Fruit fly (Drosophila melanogaster) whole organism, adult: ENCODE results near the gene Boh2.
A peak's percentile ranks its signal among the peaks of the same experiment; 100 is the strongest.

Experiments
- CG11617 ChIP-seq: fragments of 200-800 bp; sonication (Bioruptor generic); optimal IDR thresholded peaks from 2 replicates; lab custom pipeline; 2017; ENCODE audit warnings: mild to moderate bottlenecking, missing biosample characterization, missing genetic modification reagents, missing genetic modification characterization
- CG12768 ChIP-seq: fragments of 200-800 bp; sonication (Bioruptor generic); optimal IDR thresholded peaks from 2 replicates; lab custom pipeline; 2017; ENCODE audit warnings: missing biosample characterization, missing genetic modification characterization, mild to moderate bottlenecking, moderate library complexity, missing genetic modification reagents
- CG14711 ChIP-seq: fragments of 200-800 bp; sonication (Bioruptor generic); optimal IDR thresholded peaks from 2 replicates; lab custom pipeline; 2018; ENCODE audit warnings: missing biosample characterization, mild to moderate bottlenecking, missing genetic modification characterization, moderate library complexity
- CG1620 ChIP-seq: fragments of 200-800 bp; sonication (Bioruptor generic); optimal IDR thresholded peaks from 2 replicates; lab custom pipeline; 2016; ENCODE audit warnings: missing biosample characterization, missing genetic modification characterization
- CG33017 ChIP-seq: fragments of 200-800 bp; sonication (Bioruptor generic); optimal IDR thresholded peaks from 2 replicates; lab custom pipeline; 2018; ENCODE audit warnings: missing biosample characterization, mild to moderate bottlenecking, missing genetic modification characterization, moderate library complexity
- CG5204 ChIP-seq: fragments of 200-800 bp; sonication (Bioruptor generic); optimal IDR thresholded peaks from 2 replicates; lab custom pipeline; 2016; ENCODE audit warnings: missing biosample characterization, missing genetic modification characterization
- CG7045 ChIP-seq: fragments of 200-800 bp; sonication (Bioruptor generic); optimal IDR thresholded peaks from 2 replicates; lab custom pipeline; 2017; ENCODE audit warnings: missing biosample characterization, mild to moderate bottlenecking, missing genetic modification characterization
- CG7101 ChIP-seq: fragments of 200-800 bp; sonication (Bioruptor generic); optimal IDR thresholded peaks from 2 replicates; lab custom pipeline; 2018; ENCODE audit warnings: missing biosample characterization, mild to moderate bottlenecking, missing genetic modification characterization, moderate library complexity
- Clk ChIP-seq: fragments of 200-800 bp; sonication (Bioruptor generic); optimal IDR thresholded peaks from 2 replicates; lab custom pipeline; 2017; ENCODE audit warnings: missing biosample characterization, missing genetic modification characterization
- Crg-1 ChIP-seq: fragments of 200-800 bp; sonication (Bioruptor generic); optimal IDR thresholded peaks from 2 replicates; lab custom pipeline; 2016; ENCODE audit warnings: missing biosample characterization, missing genetic modification characterization
- Hr96 ChIP-seq: fragments of 200-800 bp; sonication (Bioruptor generic); optimal IDR thresholded peaks from 2 replicates; lab custom pipeline; 2016; ENCODE audit warnings: missing biosample characterization, missing genetic modification characterization
- Mnt ChIP-seq: fragments of 200-800 bp; sonication (Bioruptor generic); optimal IDR thresholded peaks from 2 replicates; lab custom pipeline; 2016; ENCODE audit warnings: missing biosample characterization, mild to moderate bottlenecking, missing genetic modification characterization
- bab1 ChIP-seq: fragments of 200-800 bp; sonication (Bioruptor generic); optimal IDR thresholded peaks from 3 replicates; lab custom pipeline; 2019; ENCODE audit warnings: missing biosample characterization, mild to moderate bottlenecking, missing genetic modification characterization, moderate library complexity
- cic ChIP-seq: fragments of 200-800 bp; sonication (Bioruptor generic); optimal IDR thresholded peaks from 2 replicates; lab custom pipeline; 2017; ENCODE audit warnings: missing biosample characterization, mild to moderate bottlenecking, missing genetic modification characterization, moderate library complexity
- cnc ChIP-seq, 2 experiments: fragments of >200 bp; optimal IDR thresholded peaks; 2 replicates each; lab custom pipeline; 2017
- kay ChIP-seq: fragments of 200-800 bp; sonication (Bioruptor generic); peaks from one replicate; lab custom pipeline; 2016; ENCODE audit warnings: missing biosample characterization, missing genetic modification characterization, borderline replicate concordance
- ovo ChIP-seq: fragments of 200-800 bp; sonication (Bioruptor generic); optimal IDR thresholded peaks from 2 replicates; lab custom pipeline; 2016; ENCODE audit warnings: missing biosample characterization, missing genetic modification characterization
- pad ChIP-seq: fragments of 200-800 bp; sonication (Bioruptor generic); optimal IDR thresholded peaks from 3 replicates; lab custom pipeline; 2017; ENCODE audit warnings: missing biosample characterization, missing genetic modification characterization, mild to moderate bottlenecking, moderate library complexity, missing genetic modification reagents
- tj ChIP-seq: fragments of 200-800 bp; sonication (Bioruptor generic); optimal IDR thresholded peaks from 3 replicates; lab custom pipeline; 2017; ENCODE audit warnings: missing biosample characterization, mild to moderate bottlenecking, missing genetic modification characterization, moderate library complexity
- toe ChIP-seq: fragments of 200-800 bp; sonication (Bioruptor generic); optimal IDR thresholded peaks from 2 replicates; lab custom pipeline; 2016; ENCODE audit warnings: missing biosample characterization, missing genetic modification characterization

The Boh2 gene

dm6 chr2L:11220783-11221182 is 42.0 kb downstream of the Boh2 start:
- TF ChIP-seq CG14711 (tag; lab: Kevin White, UChicago) = no peak
- TF ChIP-seq pad (GFP tag; lab: Kevin White, UChicago) = no peak
- TF ChIP-seq CG5204 (GFP tag; lab: Kevin White, UChicago) = peak; percentile 1
- no peak for TF ChIP-seq toe

DNA sequence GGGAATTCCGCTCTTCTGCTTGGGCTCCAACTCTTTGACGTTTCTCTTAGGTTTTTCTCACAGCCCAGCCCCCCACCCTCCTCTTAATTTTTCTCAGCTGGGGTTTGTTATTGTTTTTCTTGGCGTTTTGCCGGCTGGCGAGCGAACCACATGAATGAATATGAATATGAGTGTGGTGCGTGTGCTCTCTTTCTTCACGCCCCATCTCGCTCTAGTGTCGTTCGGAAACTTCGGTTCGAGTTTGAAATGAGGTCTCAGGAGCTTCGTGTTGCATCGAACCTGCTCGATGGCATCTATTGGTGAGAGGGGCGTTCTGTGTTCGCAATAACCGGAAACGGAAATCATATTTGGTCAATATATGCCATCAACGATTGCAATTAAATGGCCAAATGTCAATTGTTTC is 42.5 kb downstream of the Boh2 start:
- TF ChIP-seq CG7101 = no peak
- TF ChIP-seq tj = peak; percentile 15
- TF ChIP-seq Crg-1 (GFP tag; lab: Kevin White, UChicago) = no peak
- no peak for TF ChIP-seq CG5204 (GFP tag; lab: Kevin White, UChicago)
- no peak for TF ChIP-seq CG14711 (tag; lab: Kevin White, UChicago)
- TF ChIP-seq pad (GFP tag; lab: Kevin White, UChicago) = no peak

DNA sequence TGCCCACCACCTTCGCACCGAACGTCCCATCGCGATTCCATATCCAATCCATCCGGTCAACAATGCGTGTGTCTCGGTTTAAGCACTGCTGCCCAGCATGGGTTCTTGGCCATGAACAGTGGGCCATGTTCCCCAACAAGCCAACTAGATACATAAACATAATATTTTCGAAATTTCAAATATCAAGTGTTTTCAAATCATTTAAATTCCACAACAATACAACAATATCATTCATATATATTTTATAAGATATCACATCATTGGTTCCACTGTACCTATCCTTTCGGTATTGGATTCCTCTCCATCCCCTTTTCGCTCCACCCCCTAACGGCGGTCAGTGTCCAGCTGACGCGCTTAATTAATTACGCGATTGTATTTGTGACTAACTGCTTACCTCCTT is 43.2 kb downstream of the Boh2 start:
- no peak for TF ChIP-seq tj
- no peak for TF ChIP-seq CG7101
- no peak for TF ChIP-seq CG11617 (GFP tag; lab: Kevin White, UChicago)
- TF ChIP-seq ovo (GFP tag; lab: Kevin White, UChicago) = no peak
- no peak for TF ChIP-seq kay (GFP tag; lab: Kevin White, UChicago)
- TF ChIP-seq CG14711 (tag; lab: Kevin White, UChicago) = no peak
- no peak for TF ChIP-seq bab1 (GFP tag; lab: Kevin White, UChicago)
- TF ChIP-seq pad (GFP tag; lab: Kevin White, UChicago) = no peak
- TF ChIP-seq Mnt = no peak
- no peak for TF ChIP-seq cnc (optimal IDR thresholded peaks at IDR 0.05; lab: Kevin White, UChicago)
- TF ChIP-seq CG33017 (tag; lab: Kevin White, UChicago) = no peak

DNA sequence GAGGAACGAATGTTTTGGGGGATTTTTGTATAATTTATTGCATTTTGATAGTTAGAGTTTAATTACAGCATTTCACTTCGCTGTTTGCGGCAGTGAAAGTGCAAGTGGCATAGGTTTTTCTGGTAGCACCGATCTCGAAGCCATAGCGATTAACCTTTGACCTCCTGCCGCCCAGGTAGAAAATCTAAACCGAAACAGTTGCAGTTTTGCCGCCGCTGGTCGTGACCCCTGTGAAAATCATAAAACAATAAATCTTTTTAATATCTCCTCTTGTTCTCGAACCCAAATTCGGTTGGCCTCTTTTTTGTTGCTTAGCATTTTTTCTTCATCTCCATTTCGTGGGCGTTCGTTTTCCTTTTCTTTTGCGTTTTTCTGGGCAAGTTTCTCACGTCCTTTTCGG is 45.6 kb downstream of the Boh2 start:
- no peak for TF ChIP-seq CG1620 (GFP tag; lab: Kevin White, UChicago)

DNA sequence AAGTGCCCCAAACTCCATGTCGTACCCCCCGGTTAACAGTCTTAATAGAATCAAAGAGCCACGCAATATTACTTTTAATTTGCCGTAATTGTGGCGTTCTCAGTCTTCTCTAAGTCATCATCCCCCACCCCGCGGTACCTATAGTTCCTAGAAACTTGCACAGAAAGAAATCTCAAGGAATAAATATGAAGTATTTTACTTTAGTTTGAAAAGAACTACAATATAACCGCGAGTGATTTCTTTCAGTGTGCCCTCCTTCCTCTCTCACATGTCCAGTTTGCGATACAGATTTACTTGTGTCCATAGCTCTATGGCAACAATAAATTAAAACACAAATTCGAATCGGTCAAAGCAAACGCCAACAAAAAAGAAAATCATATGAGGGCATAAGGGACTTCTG is 47.2 kb downstream of the Boh2 start:
- TF ChIP-seq Hr96 (GFP tag; lab: Kevin White, UChicago) (no peak), pad (GFP tag; lab: Kevin White, UChicago) (no peak), kay (GFP tag; lab: Kevin White, UChicago) (no peak), CG7045 (no peak), Crg-1 (GFP tag; lab: Kevin White, UChicago) (no peak), ovo (GFP tag; lab: Kevin White, UChicago) (no peak), CG33017 (tag; lab: Kevin White, UChicago) (no peak), cic (GFP tag; lab: Kevin White, UChicago) (no peak), bab1 (GFP tag; lab: Kevin White, UChicago) (no peak)

dm6 chr2L:11227258-11227657 is 48.4 kb downstream of the Boh2 start:
- TF ChIP-seq cic (GFP tag; lab: Kevin White, UChicago) (no peak), CG7101 (no peak), tj (no peak), pad (GFP tag; lab: Kevin White, UChicago) (no peak)

DNA sequence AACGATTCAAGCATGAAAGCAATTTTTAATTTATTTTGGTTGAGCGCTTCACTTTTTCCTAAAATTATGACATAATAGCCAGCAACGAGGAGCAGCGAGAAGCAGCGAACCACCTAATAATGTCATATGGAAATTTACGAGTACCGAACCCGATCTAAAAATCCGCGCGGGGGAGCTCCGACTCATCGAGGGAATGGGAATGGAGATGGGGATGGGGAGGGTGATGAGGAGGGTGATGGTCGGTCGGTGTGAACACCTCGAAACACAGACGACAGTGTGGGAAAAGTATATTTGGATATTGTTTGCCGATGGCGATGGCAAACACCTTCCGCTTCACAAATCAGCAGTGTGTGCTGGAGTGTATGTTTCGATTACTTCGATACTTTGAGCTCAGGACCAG is 49.2 kb downstream of the Boh2 start:
- TF ChIP-seq bab1 (GFP tag; lab: Kevin White, UChicago) (no peak), CG1620 (GFP tag; lab: Kevin White, UChicago) (no peak), CG33017 (tag; lab: Kevin White, UChicago) (no peak), toe (no peak), kay (GFP tag; lab: Kevin White, UChicago) (no peak), Clk (no peak), Hr96 (GFP tag; lab: Kevin White, UChicago) (no peak), CG14711 (tag; lab: Kevin White, UChicago) (no peak), CG7045 (no peak), pad (GFP tag; lab: Kevin White, UChicago) (no peak), CG12768 (GFP tag; lab: Kevin White, UChicago) (no peak)

DNA sequence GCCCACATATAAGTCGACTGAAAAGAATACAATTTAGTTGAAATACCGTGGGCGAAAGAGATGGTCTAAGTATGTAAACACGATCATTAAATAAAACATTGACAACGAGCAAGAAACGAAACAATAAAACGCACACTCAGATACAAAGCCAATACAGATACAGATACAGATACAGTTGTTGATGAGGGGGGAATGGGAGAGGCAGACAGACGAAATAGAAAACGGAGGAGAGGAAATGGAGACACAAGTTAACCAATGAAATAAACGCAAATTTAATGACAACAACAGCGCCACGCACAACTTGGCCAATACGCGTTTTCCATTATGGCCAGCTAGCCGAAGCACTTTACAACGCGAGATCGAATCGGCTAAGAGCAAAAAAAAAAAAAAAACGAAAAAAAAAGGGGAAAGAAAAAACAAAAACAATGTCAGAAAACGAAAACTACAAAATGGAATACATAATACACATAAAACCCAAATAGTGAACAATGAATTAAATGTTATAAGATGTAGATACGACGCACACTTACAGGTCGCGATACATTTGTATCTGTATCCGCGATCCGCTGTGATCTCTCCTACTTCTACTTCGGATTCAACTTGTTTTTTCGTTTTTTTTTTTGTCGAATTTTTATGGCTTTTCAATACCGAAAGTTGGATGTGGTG is 50.2 kb downstream of the Boh2 start:
- TF ChIP-seq CG7101 (no peak), toe (no peak), bab1 (GFP tag; lab: Kevin White, UChicago) (no peak), Clk (no peak), Crg-1 (GFP tag; lab: Kevin White, UChicago) (no peak), CG33017 (tag; lab: Kevin White, UChicago) (no peak), CG14711 (tag; lab: Kevin White, UChicago) (no peak), cnc (optimal IDR thresholded peaks at IDR 0.05; lab: Kevin White, UChicago) (no peak), CG7045 (no peak), tj (no peak), CG1620 (GFP tag; lab: Kevin White, UChicago) (no peak), CG12768 (GFP tag; lab: Kevin White, UChicago) (no peak)
